Worm (Caenorhabditis elegans) whole organism, L2 larva: ENCODE data around the gene R09A8.5.

ENCODE experiments used
- C34F6.9 ChIP-seq: fragments of 150-350 bp; optimal IDR thresholded peaks from 2 replicates; lab custom pipeline; 2014; ENCODE audit warnings: missing biosample characterization, missing genetic modification characterization
- F13H6.1 ChIP-seq: sonication (generic microtip); optimal IDR thresholded peaks from 2 replicates; lab custom pipeline; 2016; ENCODE audit warnings: missing genetic modification characterization, missing compliant biosample characterization
- R02D3.7 ChIP-seq: fragments of 150-350 bp; optimal IDR thresholded peaks from 2 replicates; lab custom pipeline; 2014; ENCODE audit warnings: missing biosample characterization, missing genetic modification characterization
- Y55F3AM.14 ChIP-seq: fragments of 200-800 bp; sonication (Bioruptor generic); optimal IDR thresholded peaks from 2 replicates; lab custom pipeline; 2018; ENCODE audit warnings: mild to moderate bottlenecking, missing genetic modification characterization, missing compliant biosample characterization
- ZK546.5 ChIP-seq: sonication (generic microtip); optimal IDR thresholded peaks from 2 replicates; lab custom pipeline; 2017; ENCODE audit warnings: missing biosample characterization, missing genetic modification characterization
- alr-1 ChIP-seq: fragments of 150-350 bp; optimal IDR thresholded peaks from 2 replicates; lab custom pipeline; 2014; ENCODE audit warnings: missing biosample characterization, missing genetic modification characterization
- ama-1 ChIP-seq: fragments of 150-350 bp; optimal IDR thresholded peaks from 2 replicates; lab custom pipeline; 2018; ENCODE audit warnings: inconsistent platforms
- blmp-1 ChIP-seq: sonication (generic microtip); optimal IDR thresholded peaks from 2 replicates; lab custom pipeline; 2017; ENCODE audit warnings: missing genetic modification characterization, mild to moderate bottlenecking, missing compliant biosample characterization, antibody characterized with exemption, moderate library complexity; ENCODE audit not compliant: insufficient read depth
- ceh-16 ChIP-seq: fragments of 150-350 bp; optimal IDR thresholded peaks from 2 replicates; lab custom pipeline; 2014; ENCODE audit warnings: missing biosample characterization, missing genetic modification characterization
- ceh-82 ChIP-seq: fragments of 150-350 bp; optimal IDR thresholded peaks from 2 replicates; lab custom pipeline; 2014; ENCODE audit warnings: missing biosample characterization, missing genetic modification characterization
- crh-2 ChIP-seq: sonication (generic microtip); optimal IDR thresholded peaks from 2 replicates; lab custom pipeline; 2017; ENCODE audit warnings: missing biosample characterization, missing genetic modification characterization
- egl-27 ChIP-seq: sonication (generic microtip); optimal IDR thresholded peaks from 3 replicates; lab custom pipeline; 2017; ENCODE audit warnings: missing biosample characterization, missing genetic modification reagents, missing genetic modification characterization
- fos-1 ChIP-seq: fragments of 150-350 bp; optimal IDR thresholded peaks from 2 replicates; lab custom pipeline; 2014; ENCODE audit warnings: missing biosample characterization, missing genetic modification characterization
- gmeb-1 ChIP-seq: fragments of 150-350 bp; optimal IDR thresholded peaks from 2 replicates; lab custom pipeline; 2014; ENCODE audit warnings: missing biosample characterization, missing genetic modification characterization
- lin-13 ChIP-seq: fragments of 150-350 bp; optimal IDR thresholded peaks from 2 replicates; lab custom pipeline; 2014; ENCODE audit warnings: missing biosample characterization, missing genetic modification reagents, missing genetic modification characterization
- lin-39 ChIP-seq: fragments of 150-350 bp; optimal IDR thresholded peaks from 2 replicates; lab custom pipeline; 2014; ENCODE audit warnings: missing biosample characterization, missing genetic modification reagents, missing genetic modification characterization
- lsy-2 ChIP-seq, 2 experiments: fragments of 150-350 bp in 1 of 2; sonication (generic microtip) in 1 of 2; optimal IDR thresholded peaks; 2 replicates each; lab custom pipeline; 2014 to 2017; ENCODE audit warnings: missing biosample characterization in 2 of 2, missing genetic modification characterization in 2 of 2
- mbf-1 ChIP-seq: sonication (generic microtip); optimal IDR thresholded peaks from 2 replicates; lab custom pipeline; 2017; ENCODE audit warnings: missing biosample characterization, missing genetic modification characterization
- mdl-1 ChIP-seq, 2 experiments: fragments of 150-350 bp in 1 of 2; sonication (generic microtip) in 1 of 2; optimal IDR thresholded peaks; 2 replicates each; lab custom pipeline; 2017; ENCODE audit warnings: missing biosample characterization in 2 of 2, missing genetic modification characterization in 2 of 2
- nhr-11 ChIP-seq: fragments of 150-350 bp; optimal IDR thresholded peaks from 2 replicates; lab custom pipeline; 2014; ENCODE audit warnings: missing biosample characterization, missing genetic modification characterization
- nhr-12 ChIP-seq: fragments of 150-350 bp; optimal IDR thresholded peaks from 2 replicates; lab custom pipeline; 2014; ENCODE audit warnings: missing biosample characterization, missing genetic modification characterization
- nhr-129 ChIP-seq: fragments of 150-350 bp; optimal IDR thresholded peaks from 2 replicates; lab custom pipeline; 2014; ENCODE audit warnings: missing biosample characterization, missing genetic modification characterization
- nhr-23 ChIP-seq: fragments of 150-350 bp; optimal IDR thresholded peaks from 2 replicates; lab custom pipeline; 2014; ENCODE audit warnings: missing biosample characterization, missing genetic modification reagents, missing genetic modification characterization
- nhr-25 ChIP-seq: fragments of 150-350 bp; sonication (generic microtip); optimal IDR thresholded peaks from 3 replicates; lab custom pipeline; 2014; ENCODE audit warnings: missing biosample characterization, missing genetic modification characterization
- nhr-6 ChIP-seq: fragments of 150-350 bp; optimal IDR thresholded peaks from 2 replicates; lab custom pipeline; 2014; ENCODE audit warnings: missing biosample characterization, missing genetic modification characterization
- nhr-77 ChIP-seq: fragments of 150-350 bp; optimal IDR thresholded peaks from 2 replicates; lab custom pipeline; 2014; ENCODE audit warnings: missing biosample characterization, missing genetic modification characterization
- sem-4 ChIP-seq: fragments of 150-350 bp; optimal IDR thresholded peaks from 2 replicates; lab custom pipeline; 2014; ENCODE audit warnings: missing biosample characterization, missing genetic modification reagents, missing genetic modification characterization
- skn-1 ChIP-seq: sonication (generic microtip); optimal IDR thresholded peaks from 2 replicates; lab custom pipeline; 2017; ENCODE audit warnings: missing biosample characterization, missing genetic modification characterization
- sma-3 ChIP-seq: sonication (generic microtip); optimal IDR thresholded peaks from 2 replicates; lab custom pipeline; 2016; ENCODE audit warnings: missing genetic modification reagents, missing genetic modification characterization, missing compliant biosample characterization
- sma-9 ChIP-seq, 2 experiments: fragments of 150-350 bp in 1 of 2; sonication (generic microtip) in 1 of 2; optimal IDR thresholded peaks; 2 replicates each; lab custom pipeline; 2014 to 2016; ENCODE audit warnings: missing genetic modification characterization in 2 of 2, mild to moderate bottlenecking in 1 of 2, missing biosample characterization in 1 of 2, missing compliant biosample characterization in 1 of 2, missing genetic modification reagents in 1 of 2, moderate library complexity in 1 of 2
- snpc-4 ChIP-seq: fragments of 150-350 bp; optimal IDR thresholded peaks from 2 replicates; lab custom pipeline; 2014; ENCODE audit warnings: missing biosample characterization, missing genetic modification characterization
- unc-55 ChIP-seq: fragments of 150-350 bp; sonication (generic microtip); optimal IDR thresholded peaks from 3 replicates; lab custom pipeline; 2014; ENCODE audit warnings: missing biosample characterization, missing genetic modification reagents, missing genetic modification characterization
- ztf-1 ChIP-seq: fragments of 200-800 bp; sonication (Bioruptor generic); conservative IDR thresholded peaks from 2 replicates; pipeline ENCODE4 v1.3.6; 2022; ENCODE audit warnings: missing genetic modification characterization, missing compliant biosample characterization
- ztf-4 ChIP-seq: fragments of 150-350 bp; optimal IDR thresholded peaks from 2 replicates; lab custom pipeline; 2014; ENCODE audit warnings: missing biosample characterization, missing genetic modification characterization

The R09A8.5 gene

DNA sequence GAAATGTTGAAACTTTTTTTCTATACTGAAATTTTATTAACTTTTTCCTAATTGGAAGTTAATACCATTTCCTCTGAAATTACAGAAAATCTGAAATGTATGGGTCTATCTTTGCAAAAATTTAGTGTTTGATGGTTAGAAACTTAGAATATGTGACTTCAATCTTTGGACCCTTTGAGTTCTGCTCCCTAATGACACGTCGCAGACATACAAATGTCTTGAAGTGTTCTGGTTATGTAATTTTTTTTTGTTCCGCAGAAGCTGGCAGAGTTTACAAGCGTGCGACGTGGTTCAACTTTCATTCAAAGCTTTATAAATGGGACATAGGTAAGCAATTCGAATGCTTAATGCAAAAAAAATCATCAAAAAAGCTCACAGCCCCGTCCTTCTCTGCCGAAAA, 2.4 kb downstream of the R09A8.5 start:
- no peak for TF ChIP-seq nhr-12 (tag; lab: Kevin White, UChicago)
- no peak for TF ChIP-seq R02D3.7 (tag; lab: Kevin White, UChicago)
- TF ChIP-seq, all 48 proteins: peak for 0

DNA sequence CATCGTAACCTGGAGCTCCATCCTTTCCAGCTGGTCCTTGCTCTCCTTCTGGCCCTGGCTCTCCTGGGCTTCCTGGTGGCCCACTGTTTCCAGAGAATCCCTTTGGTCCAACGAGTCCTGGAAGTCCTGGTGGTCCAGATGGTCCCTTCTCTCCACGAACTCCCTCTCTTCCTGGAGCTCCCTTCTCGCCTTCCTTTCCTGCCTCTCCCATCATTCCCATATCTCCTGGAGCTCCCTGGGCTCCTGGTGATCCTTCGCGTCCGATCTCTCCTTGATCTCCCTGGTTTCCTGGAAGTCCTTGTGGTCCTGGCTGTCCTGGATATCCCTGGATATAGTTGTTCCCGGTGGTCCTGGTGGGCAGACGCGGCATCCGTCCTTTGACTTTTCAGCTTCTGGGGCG, 4.1 kb downstream of the R09A8.5 start:
- TF ChIP-seq mdl-1 (tag; optimal IDR thresholded peaks at IDR 0.05; lab: Kevin White, UChicago) = no peak
- no peak for TF ChIP-seq sem-4 (tag; lab: Kevin White, UChicago)
- TF ChIP-seq nhr-77 (tag; lab: Kevin White, UChicago) = no peak

DNA sequence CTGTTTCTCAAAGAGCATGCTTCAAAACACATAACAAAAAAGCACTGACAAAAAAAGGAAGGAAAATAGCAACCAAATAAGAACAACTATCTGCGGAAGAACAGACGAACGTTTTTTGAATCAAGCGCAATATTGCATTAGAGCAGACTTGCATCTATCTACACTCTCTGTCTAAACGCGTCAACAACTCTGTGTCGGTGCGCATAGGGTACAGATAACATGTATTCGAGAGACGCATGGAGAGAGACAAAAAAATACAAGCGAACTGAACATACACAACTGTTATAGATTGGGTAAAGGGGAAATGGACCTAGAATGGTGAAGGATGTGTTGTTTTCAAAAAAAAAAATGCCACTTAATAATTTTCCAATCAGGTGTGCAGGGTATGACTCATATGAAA, 5.3 kb downstream of the R09A8.5 start:
- TF ChIP-seq R02D3.7 (tag; lab: Kevin White, UChicago) = no peak
- no peak for TF ChIP-seq ceh-16 (tag; lab: Kevin White, UChicago)
- TF ChIP-seq nhr-129 (tag; lab: Kevin White, UChicago) = peak; percentile 81
- peak; percentile 34 for TF ChIP-seq F13H6.1 (tag; lab: Kevin White, UChicago)
- peak; percentile 54 for TF ChIP-seq C34F6.9
- TF ChIP-seq fos-1 (tag; lab: Kevin White, UChicago) = peak; percentile 73
- TF ChIP-seq sma-3 (GFP tag; lab: Kevin White, UChicago) = peak; percentile 49
- peak; percentile 79 for TF ChIP-seq crh-2 (tag; lab: Kevin White, UChicago)
- peak; percentile 52 for TF ChIP-seq nhr-25 (tag; lab: Kevin White, UChicago)
- peak; percentile 72 for TF ChIP-seq unc-55 (GFP tag; lab: Kevin White, UChicago)
- no peak for TF ChIP-seq lin-39 (tag; lab: Kevin White, UChicago)
- peak; percentile 59 for TF ChIP-seq sma-9 (GFP tag; optimal IDR thresholded peaks at IDR 0.05; lab: Kevin White, UChicago)
- no peak for TF ChIP-seq sma-9 (tag; optimal IDR thresholded peaks at IDR 0.05; lab: Kevin White, UChicago)
- TF ChIP-seq ama-1 (lab: Kevin White, UChicago) = no peak
- TF ChIP-seq nhr-6 (tag; lab: Kevin White, UChicago) = peak; percentile 40
- TF ChIP-seq gmeb-1 (tag; lab: Kevin White, UChicago) = peak; percentile 67
- TF ChIP-seq lin-13 (GFP tag; lab: Kevin White, UChicago) = peak; percentile 8
- TF ChIP-seq blmp-1 (tag; lab: Kevin White, UChicago) = peak; percentile 6
- TF ChIP-seq ztf-4 (tag; lab: Kevin White, UChicago) = no peak
- no peak for TF ChIP-seq egl-27 (tag; lab: Kevin White, UChicago)
- peak in 1 of 2 experiments; percentile 63 for TF ChIP-seq lsy-2 (tag; optimal IDR thresholded peaks at IDR 0.05; lab: Kevin White, UChicago)

DNA sequence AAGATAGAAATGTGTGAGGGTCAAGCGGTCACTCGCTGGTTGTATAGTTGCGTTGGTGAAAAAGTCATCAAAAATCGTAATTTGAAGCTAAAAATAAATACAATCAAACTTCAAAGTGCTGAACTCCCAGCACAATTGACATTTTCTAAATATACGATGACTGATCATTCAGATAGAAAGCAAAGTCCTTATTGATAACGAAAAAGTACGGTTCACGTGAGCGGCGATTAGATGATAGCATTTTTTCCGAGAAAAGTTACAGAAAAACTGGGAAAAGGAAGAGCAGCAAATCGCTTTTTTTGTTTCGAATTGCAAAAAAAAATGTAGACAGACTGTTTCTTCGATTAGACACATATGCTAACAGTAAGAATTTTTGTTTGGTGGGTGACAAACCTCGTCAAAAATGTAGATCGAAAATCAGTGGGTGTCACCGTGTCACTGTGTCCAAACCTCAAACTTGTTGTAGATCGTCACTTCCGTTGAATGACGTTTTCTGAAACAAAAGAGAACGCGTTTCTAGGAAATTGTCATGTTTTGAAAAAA, 6.4 kb downstream of the R09A8.5 start, which contains the start of gene ivns-1:
TSS of gene ivns-1 (minus strand) at position 493 of the 543 bp plus-strand sequence.
- TF ChIP-seq snpc-4 (tag; lab: Kevin White, UChicago) (no peak), nhr-6 (tag; lab: Kevin White, UChicago) (no peak), fos-1 (tag; lab: Kevin White, UChicago) (peak; percentile 35)

DNA sequence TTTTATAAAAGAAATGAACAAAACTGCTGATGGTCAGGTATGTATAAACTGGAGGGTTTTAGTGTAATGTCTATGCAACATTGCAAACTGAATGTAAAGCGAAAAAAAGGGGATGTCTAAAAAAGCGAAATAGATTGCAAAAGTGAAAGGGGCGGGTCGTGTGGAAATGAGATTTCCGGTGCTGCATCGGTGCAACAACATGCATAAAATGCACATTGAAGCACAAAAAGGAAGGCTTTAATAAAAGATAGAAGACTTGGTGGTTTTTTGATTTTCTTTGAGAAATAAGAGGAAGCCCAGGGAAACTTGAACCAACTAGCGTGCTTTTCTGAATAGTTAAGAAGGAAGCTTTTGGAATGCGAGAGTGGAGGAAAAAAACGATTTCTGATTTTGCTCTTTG, 7.7 kb downstream of the R09A8.5 start:
- TF ChIP-seq C34F6.9 (no peak), ama-1 (lab: Kevin White, UChicago) (no peak), nhr-12 (tag; lab: Kevin White, UChicago) (no peak), mdl-1 (tag; optimal IDR thresholded peaks at IDR 0.05; lab: Kevin White, UChicago) (no peak), skn-1 (no peak), nhr-129 (tag; lab: Kevin White, UChicago) (no peak), nhr-11 (tag; lab: Kevin White, UChicago) (no peak), mbf-1 (tag; lab: Kevin White, UChicago) (no peak), ZK546.5 (no peak), lin-13 (GFP tag; lab: Kevin White, UChicago) (no peak), sma-9 (GFP tag; optimal IDR thresholded peaks at IDR 0.05; lab: Kevin White, UChicago) (no peak), sma-9 (tag; optimal IDR thresholded peaks at IDR 0.05; lab: Kevin White, UChicago) (no peak), nhr-77 (tag; lab: Kevin White, UChicago) (no peak), nhr-25 (tag; lab: Kevin White, UChicago) (no peak), gmeb-1 (tag; lab: Kevin White, UChicago) (no peak)

DNA sequence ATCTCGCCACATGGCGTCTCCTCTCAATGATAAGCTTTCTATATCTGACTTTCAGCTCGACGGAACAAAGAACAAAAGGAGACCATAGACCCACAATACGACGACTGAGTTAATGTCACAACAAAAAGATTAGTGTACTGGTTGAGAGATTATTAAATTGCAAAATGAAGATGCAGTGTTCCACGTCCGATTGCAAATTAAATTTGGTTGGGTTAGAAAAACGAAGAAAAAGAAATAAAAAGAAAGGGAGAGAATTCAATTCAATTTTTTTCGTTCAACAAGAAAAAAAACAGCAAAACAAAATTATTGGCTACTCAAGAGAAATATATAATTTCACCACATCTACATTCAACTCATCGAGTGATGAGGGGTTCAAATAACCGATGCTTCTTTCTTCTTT, 8.9 kb downstream of the R09A8.5 start:
- no peak for TF ChIP-seq ztf-4 (tag; lab: Kevin White, UChicago)
- no peak for TF ChIP-seq sma-3 (GFP tag; lab: Kevin White, UChicago)
- no peak for TF ChIP-seq nhr-12 (tag; lab: Kevin White, UChicago)
- TF ChIP-seq egl-27 (tag; lab: Kevin White, UChicago) = no peak
- TF ChIP-seq alr-1 (tag; lab: Kevin White, UChicago) = no peak
- TF ChIP-seq F13H6.1 (tag; lab: Kevin White, UChicago) = peak; percentile 9
- TF ChIP-seq R02D3.7 (tag; lab: Kevin White, UChicago) = no peak
- TF ChIP-seq Y55F3AM.14 (GFP tag; lab: Kevin White, UChicago) = no peak
- no peak for TF ChIP-seq ama-1 (lab: Kevin White, UChicago)
- TF ChIP-seq ztf-1 (GFP tag; lab: Robert Waterston, UW) = no peak
- TF ChIP-seq C34F6.9 = peak; percentile 9
- no peak for TF ChIP-seq ceh-82 (tag; lab: Kevin White, UChicago)
- no peak for TF ChIP-seq nhr-23 (tag; lab: Kevin White, UChicago)
- no peak for TF ChIP-seq nhr-129 (tag; lab: Kevin White, UChicago)
